Fruit fly (Drosophila melanogaster) whole organism, wandering third instar larva: ENCODE results near the gene Cys.
A peak's percentile ranks its signal among the peaks of the same experiment; 100 is the strongest.

Experiments used
- CrebA ChIP-seq: fragments of 200-800 bp; sonication (Bioruptor generic); optimal IDR thresholded peaks from 2 replicates; lab custom pipeline; 2016; ENCODE audit warnings: missing biosample characterization, mild to moderate bottlenecking, missing genetic modification characterization, borderline replicate concordance
- Dfd ChIP-seq: fragments of >200 bp; optimal IDR thresholded peaks from 2 replicates; lab custom pipeline; 2017; ENCODE audit warnings: missing biosample characterization, missing genetic modification characterization
- OdsH ChIP-seq: fragments of 200-800 bp; sonication (Bioruptor generic); optimal IDR thresholded peaks from 2 replicates; lab custom pipeline; 2016; ENCODE audit warnings: missing biosample characterization, mild to moderate bottlenecking, missing genetic modification characterization
- dl ChIP-seq, 2 experiments: fragments of 175-275, 200-275 bp in 1 of 2; fragments of 200-275 bp in 1 of 2; sonication (Bioruptor generic); optimal IDR thresholded peaks; lab custom pipeline; 2018; ENCODE audit warnings: mild to moderate bottlenecking in 2 of 2, missing biosample characterization in 2 of 2, missing genetic modification characterization in 2 of 2, moderate library complexity in 2 of 2; ENCODE audit not compliant: partially characterized antibody in 2 of 2, insufficient read depth in 1 of 2
- dmrt93B ChIP-seq: fragments of 200-800 bp; sonication (Bioruptor generic); optimal IDR thresholded peaks from 2 replicates; lab custom pipeline; 2018; ENCODE audit warnings: missing biosample characterization, mild to moderate bottlenecking, missing genetic modification characterization
- fru ChIP-seq: fragments of 200-800 bp; sonication (Bioruptor generic); optimal IDR thresholded peaks from 3 replicates; lab custom pipeline; 2016; ENCODE audit warnings: missing biosample characterization, mild to moderate bottlenecking, missing genetic modification characterization
- lola ChIP-seq: fragments of >200 bp; optimal IDR thresholded peaks from 2 replicates; lab custom pipeline; 2017; ENCODE audit warnings: missing biosample characterization, missing genetic modification characterization
- rgr ChIP-seq: fragments of 200-800 bp; sonication (Bioruptor generic); optimal IDR thresholded peaks from 3 replicates; lab custom pipeline; 2016; ENCODE audit warnings: missing biosample characterization, mild to moderate bottlenecking, missing genetic modification characterization
- tai ChIP-seq: sonication (Bioruptor generic); optimal IDR thresholded peaks from 2 replicates; lab custom pipeline; 2016; ENCODE audit warnings: missing biosample characterization, missing genetic modification characterization
- usp ChIP-seq: fragments of >200 bp; optimal IDR thresholded peaks from 2 replicates; lab custom pipeline; 2017; ENCODE audit warnings: missing biosample characterization, missing genetic modification characterization

dm6 chr3R:14608892-14609692 lies 39.6 kb upstream of the Cys start, which contains the start of gene CG14853:
- TF ChIP-seq OdsH (GFP tag; lab: Kevin White, UChicago) (peak; percentile 30), dl (GFP tag; optimal IDR thresholded peaks at IDR 0.05; lab: Kevin White, UChicago; ENCODE audit: insufficient read depth in 1 of 2, partially characterized antibody in 2 of 2) (no peak), usp (no peak), fru (GFP tag; lab: Kevin White, UChicago) (no peak), dmrt93B (GFP tag; lab: Kevin White, UChicago) (no peak), tai (no peak), lola (GFP tag; lab: Kevin White, UChicago) (no peak), rgr (GFP tag; lab: Kevin White, UChicago) (peak; percentile 48), Dfd (no peak), CrebA (GFP tag; lab: Kevin White, UChicago) (no peak)
